Fruit fly (Drosophila melanogaster): ENCODE data around the gene CHOp24.

Gene CHOp24

dm6 chrX:4554718-4555117 lies 14.0 kb downstream of the CHOp24 start:
- TF ChIP-seq CG17801 (GFP tag; optimal IDR thresholded peaks at IDR 0.05; ENCODE audit: partially characterized antibody) = no peak

- no peak for TF ChIP-seq CG17801 (GFP tag; optimal IDR thresholded peaks at IDR 0.05; ENCODE audit: partially characterized antibody)
Observed at dm6 chrX:4555833-4556232, 15.1 kb downstream of the CHOp24 start.

DNA sequence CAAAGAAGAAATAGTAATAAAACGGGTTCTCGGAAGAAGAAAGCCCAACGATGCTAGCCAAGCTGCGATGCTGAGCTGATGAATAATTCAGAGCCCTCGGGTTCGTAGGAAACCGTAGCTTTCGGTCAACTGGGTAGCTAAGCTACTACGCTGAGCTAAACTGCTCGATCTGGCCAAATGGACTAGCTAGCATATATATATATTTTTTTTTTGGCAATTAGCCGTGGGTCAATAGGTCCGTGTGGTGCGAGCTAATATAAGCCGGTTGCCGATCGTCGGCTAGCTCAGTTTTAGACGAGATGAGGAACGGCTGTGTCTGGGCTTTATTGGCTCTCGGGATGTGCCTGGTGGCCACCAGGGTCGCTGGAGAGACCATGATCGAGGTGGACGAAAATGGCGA lies 17.1 kb downstream of the CHOp24 start, which contains the start of gene CG3546:
TSS of gene CG3546 (plus strand) at position 301 of the 400 bp plus-strand sequence.
- no peak for TF ChIP-seq CG17801 (GFP tag; optimal IDR thresholded peaks at IDR 0.05; ENCODE audit: partially characterized antibody)

DNA sequence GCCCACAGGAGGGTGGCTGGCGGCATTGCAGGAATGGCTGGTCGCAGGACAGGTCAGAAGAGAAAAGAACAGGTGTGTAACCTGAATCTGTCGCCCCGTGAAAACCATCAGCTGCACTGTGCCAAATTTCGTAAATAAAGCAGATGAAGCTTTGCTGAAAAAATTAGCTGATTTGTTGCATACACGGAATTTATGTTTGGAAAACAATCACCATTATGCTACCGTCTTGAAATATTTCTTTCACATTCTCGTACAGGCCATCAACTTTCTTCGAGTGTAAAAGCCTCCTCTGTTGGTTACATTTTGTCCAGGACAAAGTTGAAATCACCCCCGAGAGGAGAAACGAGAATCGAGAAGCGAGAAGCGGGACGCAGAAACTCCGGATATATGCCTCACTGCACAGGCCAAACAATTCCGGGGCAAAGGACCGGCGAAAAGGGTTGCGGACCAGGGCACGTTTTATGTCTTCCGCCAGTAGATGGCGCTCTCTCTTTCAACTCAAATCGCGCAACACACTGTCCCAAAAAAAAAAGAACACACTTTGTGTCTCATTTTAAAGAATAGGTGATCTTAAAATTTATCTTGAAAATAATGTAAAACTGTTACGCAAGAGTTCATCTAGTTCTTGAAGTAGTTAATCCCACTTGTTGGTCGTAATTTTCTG lies 19.6 kb downstream of the CHOp24 start:
- TF ChIP-seq CG17801 (GFP tag; optimal IDR thresholded peaks at IDR 0.05; ENCODE audit: partially characterized antibody) = no peak

DNA sequence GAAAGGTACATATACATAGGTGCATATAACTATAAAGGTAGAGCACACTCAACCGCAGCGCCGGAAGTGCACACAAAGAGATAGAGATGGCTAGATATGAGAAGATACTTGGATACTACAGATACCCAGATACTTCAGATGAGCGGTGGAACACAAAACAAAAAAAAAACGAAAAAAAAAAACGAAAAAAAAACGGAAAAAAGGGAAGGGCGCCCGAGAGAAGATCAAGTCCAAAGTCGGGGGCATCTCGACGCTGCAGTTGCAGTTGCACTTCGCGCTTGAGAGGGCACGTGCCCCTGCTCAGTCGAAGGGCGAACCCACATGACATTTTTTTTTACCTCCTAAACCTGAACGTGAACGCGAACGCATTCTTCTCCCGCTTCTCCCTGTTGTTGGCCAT lies 23.3 kb downstream of the CHOp24 start:
- TF ChIP-seq CG17801 (GFP tag; optimal IDR thresholded peaks at IDR 0.05; ENCODE audit: partially characterized antibody) = no peak

DNA sequence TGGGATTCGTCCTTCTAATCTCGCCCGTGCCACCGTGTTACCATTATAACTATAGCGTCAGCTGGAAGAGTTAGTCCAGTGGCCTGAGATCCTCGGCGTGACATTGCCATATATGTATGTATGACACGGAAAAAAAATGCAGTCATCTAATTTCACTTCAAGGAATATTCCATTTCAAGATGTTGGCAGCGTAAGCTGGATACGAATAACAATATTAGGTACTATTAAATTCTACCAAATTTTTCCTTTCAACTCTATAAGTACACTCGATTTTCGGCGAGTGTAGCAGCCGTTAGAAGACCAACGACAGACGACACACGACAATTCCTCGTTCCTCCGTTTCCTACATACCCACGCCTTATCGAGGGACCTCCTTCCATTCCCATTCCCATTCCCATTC lies 24.3 kb downstream of the CHOp24 start:
- TF ChIP-seq CG17801 (GFP tag; optimal IDR thresholded peaks at IDR 0.05; ENCODE audit: partially characterized antibody) = no peak

- TF ChIP-seq CG17801 (GFP tag; optimal IDR thresholded peaks at IDR 0.05; ENCODE audit: partially characterized antibody) = no peak
Observed at dm6 chrX:4571829-4572228, 31.1 kb downstream of the CHOp24 start, which contains the start of gene CG12684. Gene CG12684 (minus strand): TSS chrX:4571929.

DNA sequence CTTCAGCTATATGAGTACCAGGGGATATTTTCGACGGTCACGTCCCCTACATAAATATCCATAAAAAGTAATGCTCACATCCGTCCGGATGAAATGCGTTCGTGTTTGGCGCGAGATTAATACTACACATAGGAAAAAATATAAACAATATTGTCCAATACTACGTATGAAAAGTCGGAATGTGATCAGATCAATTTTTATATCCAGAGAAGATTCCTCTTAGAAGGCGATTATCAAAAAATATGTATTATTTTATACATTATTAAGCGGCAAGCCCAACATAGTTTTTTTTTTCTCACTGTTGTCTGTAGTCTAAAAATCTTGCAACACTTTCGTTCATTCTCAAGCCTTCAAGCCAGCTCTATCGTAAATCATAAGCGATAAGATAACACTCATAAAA lies 33.3 kb downstream of the CHOp24 start:
- TF ChIP-seq CG17801 (GFP tag; optimal IDR thresholded peaks at IDR 0.05; ENCODE audit: partially characterized antibody) = no peak

DNA sequence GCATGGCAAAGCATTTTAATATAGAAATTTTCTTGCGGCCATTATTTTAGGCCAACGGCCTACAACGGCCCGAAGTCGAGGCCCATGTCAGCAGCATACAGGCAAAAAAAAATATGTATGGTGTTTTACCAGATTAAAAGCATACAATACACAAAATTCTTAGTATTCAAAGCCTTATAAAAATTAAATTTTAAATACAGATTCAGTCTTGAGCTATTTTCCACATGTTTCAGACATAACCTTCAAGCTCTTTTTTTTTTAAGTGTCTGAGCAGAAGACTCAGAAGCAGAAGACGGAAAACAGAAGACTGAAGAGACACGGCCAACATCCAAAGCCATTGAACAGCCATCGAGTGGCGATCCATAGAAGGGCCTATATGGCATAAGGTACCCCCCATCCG lies 41.1 kb downstream of the CHOp24 start:
- TF ChIP-seq CG17801 (GFP tag; optimal IDR thresholded peaks at IDR 0.05; ENCODE audit: partially characterized antibody) = no peak

DNA sequence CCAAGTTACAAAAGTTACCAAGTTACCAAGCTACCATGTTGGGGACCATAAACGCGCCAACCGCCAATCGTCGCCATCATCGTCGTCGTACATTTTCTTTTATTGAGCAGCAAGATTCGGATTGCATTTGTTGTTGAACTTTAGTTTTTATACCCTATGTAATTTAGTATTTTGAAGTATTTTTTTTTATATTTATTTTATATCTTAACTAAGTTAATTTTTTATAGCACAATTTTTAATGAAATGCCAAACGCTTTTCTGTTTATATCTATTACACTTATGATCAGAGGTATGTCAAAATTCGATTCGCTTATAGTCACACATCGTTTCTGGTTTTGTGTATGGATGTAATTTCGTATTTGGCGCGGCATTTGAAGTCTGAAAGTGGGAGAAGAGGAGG lies 41.7 kb downstream of the CHOp24 start:
- TF ChIP-seq CG17801 (GFP tag; optimal IDR thresholded peaks at IDR 0.05; ENCODE audit: partially characterized antibody) = no peak

DNA sequence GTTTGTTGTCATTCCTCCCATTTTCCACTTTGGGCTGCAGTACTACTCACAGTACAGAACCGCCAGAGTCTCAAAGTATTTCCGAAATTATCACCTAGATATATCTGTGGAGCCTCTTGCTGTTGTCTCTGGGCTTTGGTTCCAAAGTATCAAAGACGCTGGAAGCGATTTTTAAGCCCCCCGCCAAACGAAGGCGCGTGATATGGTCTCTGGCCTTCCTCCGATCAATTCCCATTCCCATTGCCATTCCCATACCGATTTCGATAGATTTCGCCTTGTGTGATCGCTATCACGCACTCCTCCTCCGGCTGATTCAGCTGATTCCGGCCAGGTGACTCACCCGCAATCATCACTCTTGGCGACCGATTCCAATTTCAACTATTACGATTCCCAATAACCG lies 46.9 kb downstream of the CHOp24 start:
- TF ChIP-seq CG17801 (GFP tag; optimal IDR thresholded peaks at IDR 0.05; ENCODE audit: partially characterized antibody) = no peak

DNA sequence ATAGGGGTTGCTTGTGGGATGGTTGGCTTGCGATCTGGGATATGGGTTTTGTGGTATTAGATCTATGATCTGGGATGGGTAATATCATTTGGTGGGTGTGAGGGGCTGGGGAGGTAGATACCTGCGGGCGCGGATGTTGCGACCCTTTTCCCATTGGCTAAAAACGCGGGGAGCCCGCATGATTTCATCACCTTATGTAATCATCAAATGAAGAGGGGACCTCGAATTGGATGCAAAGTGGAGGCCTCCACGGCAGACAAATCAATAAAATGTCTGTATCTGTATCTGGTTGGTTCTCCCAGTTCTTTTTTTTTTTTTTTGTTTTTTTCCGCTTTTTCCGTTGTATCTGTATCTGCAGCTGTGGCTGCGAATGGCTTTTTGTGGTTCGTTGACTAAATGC lies 48.3 kb downstream of the CHOp24 start:
- no peak for TF ChIP-seq CG17801 (GFP tag; optimal IDR thresholded peaks at IDR 0.05; ENCODE audit: partially characterized antibody)

- TF ChIP-seq CG17801 (GFP tag; optimal IDR thresholded peaks at IDR 0.05; ENCODE audit: partially characterized antibody) = peak; percentile 77
Observed at dm6 chrX:4589951-4590771, 49.5 kb downstream of the CHOp24 start.

- peak; percentile 45 for TF ChIP-seq CG17801 (GFP tag; optimal IDR thresholded peaks at IDR 0.05; ENCODE audit: partially characterized antibody)
Observed at dm6 chrX:4590772-4591064, 50.0 kb downstream of the CHOp24 start.
